Fruit fly (Drosophila melanogaster): Measurements from ENCODE around the gene NP15.6.

- no peak for TF ChIP-seq Mnt (GFP tag; optimal IDR thresholded peaks at IDR 0.05)
- TF ChIP-seq CG14711 (tag; optimal IDR thresholded peaks at IDR 0.05): no peak
- TF ChIP-seq kay (GFP tag; ENCODE audit: borderline replicate concordance): no peak
- TF ChIP-seq CG1620 (GFP tag; optimal IDR thresholded peaks at IDR 0.05): no peak
- TF ChIP-seq CG33017 (tag; optimal IDR thresholded peaks at IDR 0.05): no peak
- no peak for TF ChIP-seq CG11617 (GFP tag; optimal IDR thresholded peaks at IDR 0.05)
- TF ChIP-seq bab1 (GFP tag; optimal IDR thresholded peaks at IDR 0.05): no peak
- no peak for TF ChIP-seq ovo (GFP tag; optimal IDR thresholded peaks at IDR 0.05)
- TF ChIP-seq tj (GFP tag; optimal IDR thresholded peaks at IDR 0.05): no peak
- no peak for TF ChIP-seq CG5204 (GFP tag; optimal IDR thresholded peaks at IDR 0.05)
- no peak for TF ChIP-seq Hr96 (GFP tag; optimal IDR thresholded peaks at IDR 0.05)
- TF ChIP-seq cnc (optimal IDR thresholded peaks at IDR 0.05): no peak
- TF ChIP-seq CG7045 (GFP tag; optimal IDR thresholded peaks at IDR 0.05): no peak
These were observed 36.7 kb upstream of the NP15.6 start for dm6 chr3R:18990514-18990913.
